Worm (Caenorhabditis elegans): Measurements from ENCODE around the gene F15D4.5.

ce11 chrII:13278716-13279115 lies 33.5 kb downstream of the F15D4.5 start:
- TF ChIP-seq athp-1 (tag; optimal IDR thresholded peaks at IDR 0.05) (no peak), D2030.7 (GFP tag; IDR thresholded peaks at IDR 0.05) (no peak), nfya-2 (GFP tag; IDR thresholded peaks at IDR 0.05) (no peak), pha-4 (tag; optimal IDR thresholded peaks at IDR 0.05) (no peak), atf-7 (tag; optimal IDR thresholded peaks at IDR 0.05) (no peak), F52B5.7 (tag; optimal IDR thresholded peaks at IDR 0.05) (no peak), K11D2.4 (GFP tag; IDR thresholded peaks at IDR 0.05) (no peak), dpff-1 (tag; optimal IDR thresholded peaks at IDR 0.05) (no peak), B0336.3 (GFP tag; IDR thresholded peaks at IDR 0.05) (no peak), F57A8.1 (GFP tag; optimal IDR thresholded peaks at IDR 0.05) (no peak)
